Worm (Caenorhabditis elegans): ENCODE measurements around the gene C38D9.2.

DNA sequence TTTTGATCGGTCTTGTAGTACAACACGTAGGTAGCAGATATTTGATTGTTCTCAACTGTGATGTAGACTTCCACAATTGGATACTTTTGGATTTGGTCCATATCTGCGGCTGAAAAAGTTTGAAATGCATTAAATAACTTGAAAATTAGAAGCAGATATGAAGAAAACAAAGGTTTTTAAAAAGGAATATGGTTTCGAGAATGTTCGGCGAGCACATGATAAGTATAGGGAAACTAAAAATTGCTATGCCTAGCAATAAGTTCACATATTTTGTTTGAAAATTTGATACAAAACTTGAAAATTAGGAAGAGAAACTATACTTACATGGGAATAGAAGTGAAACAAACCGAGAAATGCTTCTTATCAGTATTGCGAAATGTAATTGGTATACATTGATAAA is 48.7 kb downstream of the C38D9.2 start, which contains the start of gene Y6G8.5:
- TF ChIP-seq nhr-12 (tag; optimal IDR thresholded peaks at IDR 0.05) (no peak), sptf-1 (tag; optimal IDR thresholded peaks at IDR 0.05) (no peak), unc-39 (tag; optimal IDR thresholded peaks at IDR 0.05) (no peak), unc-62 (GFP tag; optimal IDR thresholded peaks at IDR 0.05) (no peak), cnd-1 (tag; optimal IDR thresholded peaks at IDR 0.05) (no peak), pha-4 (tag; optimal IDR thresholded peaks at IDR 0.05) (no peak)
